Fruit fly (Drosophila melanogaster) whole organism, embryonic: Measurements from ENCODE around the gene CG7164.

Source experiments
- Abd-B ChIP-seq: fragments of 200-800 bp; sonication (Bioruptor generic); optimal IDR thresholded peaks from 2 replicates; lab custom pipeline; 2018; ENCODE audit warnings: missing biosample characterization, mild to moderate bottlenecking, missing genetic modification characterization, moderate library complexity
- Bteb2 ChIP-seq: fragments of 200-800 bp; sonication (Bioruptor generic); optimal IDR thresholded peaks from 2 replicates; lab custom pipeline; 2016; ENCODE audit warnings: missing biosample characterization, missing genetic modification characterization
- CG11247 ChIP-seq: fragments of 200-800 bp; sonication (Bioruptor generic); IDR thresholded peaks from 2 replicates; pipeline ENCODE4 v1.3.6; 2022; ENCODE audit warnings: missing biosample characterization, missing genetic modification characterization
- CG11560 ChIP-seq: fragments of 200-800 bp; sonication (Bioruptor generic); IDR thresholded peaks from 3 replicates; pipeline ENCODE4 v1.3.6; 2022; ENCODE audit warnings: missing biosample characterization, missing genetic modification characterization
- CG12155 ChIP-seq: fragments of 200-800 bp; sonication (Bioruptor generic); optimal IDR thresholded peaks from 3 replicates; lab custom pipeline; 2016; ENCODE audit warnings: missing biosample characterization, missing genetic modification characterization
- CG15269 ChIP-seq: fragments of 200-800 bp; sonication (Bioruptor generic); optimal IDR thresholded peaks from 2 replicates; lab custom pipeline; 2018; ENCODE audit warnings: missing biosample characterization, mild to moderate bottlenecking, missing genetic modification characterization, moderate library complexity
- CG1792 ChIP-seq: fragments of 200-800 bp; sonication (Bioruptor generic); optimal IDR thresholded peaks from 2 replicates; lab custom pipeline; 2016; ENCODE audit warnings: missing biosample characterization, missing genetic modification characterization
- CG18262 ChIP-seq: fragments of 200-800 bp; optimal IDR thresholded peaks from 3 replicates; lab custom pipeline; 2019; ENCODE audit warnings: missing biosample characterization, mild to moderate bottlenecking, missing genetic modification characterization, moderate library complexity
- CG2116 ChIP-seq: fragments of 200-800 bp; sonication (Bioruptor generic); optimal IDR thresholded peaks from 3 replicates; lab custom pipeline; 2018; ENCODE audit warnings: missing biosample characterization, mild to moderate bottlenecking, missing genetic modification characterization
- CG2875 ChIP-seq: fragments of 200-800 bp; sonication (Bioruptor generic); optimal IDR thresholded peaks from 2 replicates; lab custom pipeline; 2017; ENCODE audit warnings: missing biosample characterization, mild to moderate bottlenecking, missing genetic modification characterization, missing genetic modification reagents
- CG30431 ChIP-seq: fragments of 200-800 bp; sonication (Bioruptor generic); optimal IDR thresholded peaks from 2 replicates; lab custom pipeline; 2017; ENCODE audit warnings: missing biosample characterization, missing genetic modification characterization
- CG32532 ChIP-seq: fragments of 200-800 bp; sonication (Bioruptor generic); IDR thresholded peaks from 2 replicates; pipeline ENCODE4 v1.3.6; 2022; ENCODE audit warnings: missing biosample characterization, missing genetic modification characterization
- CG32772 ChIP-seq: fragments of 200-800 bp; sonication (Bioruptor generic); IDR thresholded peaks from 2 replicates; pipeline ENCODE4 v1.3.6; 2022; ENCODE audit warnings: missing biosample characterization, missing genetic modification characterization
- CG3407 ChIP-seq: fragments of 200-800 bp; sonication (Bioruptor generic); optimal IDR thresholded peaks from 2 replicates; lab custom pipeline; 2018; ENCODE audit warnings: missing biosample characterization, mild to moderate bottlenecking, missing genetic modification characterization
- CG4328 ChIP-seq: fragments of 200-800 bp; sonication (Bioruptor generic); optimal IDR thresholded peaks from 3 replicates; lab custom pipeline; 2017; ENCODE audit warnings: missing biosample characterization, missing genetic modification reagents, missing genetic modification characterization
- CG6765 ChIP-seq: fragments of 200-800 bp; sonication (Bioruptor generic); optimal IDR thresholded peaks from 3 replicates; lab custom pipeline; 2017; ENCODE audit warnings: missing biosample characterization, mild to moderate bottlenecking, missing genetic modification characterization
- CG7372 ChIP-seq: fragments of 200-800 bp; sonication (Bioruptor generic); IDR thresholded peaks from 2 replicates; pipeline ENCODE4 v1.3.6; 2022; ENCODE audit warnings: missing biosample characterization, missing genetic modification characterization
- CG7556 ChIP-seq: fragments of 200-800 bp; sonication (Bioruptor generic); optimal IDR thresholded peaks from 2 replicates; lab custom pipeline; 2017; ENCODE audit warnings: missing biosample characterization, mild to moderate bottlenecking, missing genetic modification characterization
- CG7839 ChIP-seq: fragments of 200-800 bp; sonication (Bioruptor generic); optimal IDR thresholded peaks from 3 replicates; lab custom pipeline; 2018; ENCODE audit warnings: missing biosample characterization, mild to moderate bottlenecking, missing genetic modification characterization, moderate library complexity
- CG7987 ChIP-seq: fragments of 200-800 bp; sonication (Bioruptor generic); optimal IDR thresholded peaks from 2 replicates; lab custom pipeline; 2018; ENCODE audit warnings: missing biosample characterization, mild to moderate bottlenecking, missing genetic modification characterization, moderate library complexity
- CG9932 ChIP-seq: fragments of 200-800 bp; sonication (Bioruptor generic); IDR thresholded peaks from 2 replicates; pipeline ENCODE4 v1.3.6; 2022; ENCODE audit warnings: missing biosample characterization, missing genetic modification characterization
- Dbx ChIP-seq: fragments of 200-800 bp; sonication (Bioruptor generic); IDR thresholded peaks from 3 replicates; pipeline ENCODE4 v1.3.6; 2022; ENCODE audit warnings: missing biosample characterization, missing genetic modification characterization
- Drgx ChIP-seq: fragments of 200-800 bp; sonication (Bioruptor generic); IDR thresholded peaks from 2 replicates; pipeline ENCODE4 v1.3.6; 2022; ENCODE audit warnings: missing biosample characterization, missing genetic modification characterization
- E2f2 ChIP-seq: fragments of 200-800 bp; sonication (Bioruptor generic); IDR thresholded peaks from 2 replicates; pipeline ENCODE4 v1.3.6; 2022; ENCODE audit warnings: missing biosample characterization, missing genetic modification characterization
- HmgZ ChIP-seq: fragments of 200-800 bp; sonication (Bioruptor generic); optimal IDR thresholded peaks from 2 replicates; lab custom pipeline; 2018; ENCODE audit warnings: missing biosample characterization, mild to moderate bottlenecking, missing genetic modification characterization
- Lim3 ChIP-seq: fragments of 200-800 bp; sonication (Bioruptor generic); IDR thresholded peaks from 2 replicates; pipeline ENCODE4 v1.3.6; 2022; ENCODE audit warnings: missing biosample characterization, missing genetic modification characterization
- NC2α ChIP-seq: fragments of 200-800 bp; sonication (Bioruptor generic); optimal IDR thresholded peaks from 2 replicates; lab custom pipeline; 2016; ENCODE audit warnings: missing biosample characterization, missing genetic modification characterization
- NFAT ChIP-seq: fragments of 200-800 bp; sonication (Bioruptor generic); IDR thresholded peaks from 2 replicates; pipeline ENCODE4 v1.3.6; 2022; ENCODE audit warnings: missing biosample characterization, missing genetic modification characterization
- Sry-δ ChIP-seq: fragments of 200-800 bp; sonication (Bioruptor generic); optimal IDR thresholded peaks from 2 replicates; lab custom pipeline; 2016; ENCODE audit warnings: missing biosample characterization, missing genetic modification characterization
- ac ChIP-seq: fragments of 200-800 bp; sonication (Bioruptor generic); optimal IDR thresholded peaks from 3 replicates; lab custom pipeline; 2017; ENCODE audit warnings: missing biosample characterization, mild to moderate bottlenecking, missing genetic modification characterization
- ash1 ChIP-seq: fragments of 200-800 bp; sonication (Bioruptor generic); optimal IDR thresholded peaks from 2 replicates; lab custom pipeline; 2018; ENCODE audit warnings: missing biosample characterization, mild to moderate bottlenecking, missing genetic modification characterization
- bab2 ChIP-seq: fragments of 200-800 bp; sonication (Bioruptor generic); optimal IDR thresholded peaks from 2 replicates; lab custom pipeline; 2016; ENCODE audit warnings: missing biosample characterization, missing genetic modification characterization
- croc ChIP-seq: fragments of 200-800 bp; sonication (Bioruptor generic); conservative IDR thresholded peaks from 3 replicates; pipeline ENCODE4 v1.3.6; 2022; ENCODE audit warnings: missing biosample characterization, missing genetic modification characterization
- en ChIP-seq: fragments of 200-800 bp; sonication (Bioruptor generic); optimal IDR thresholded peaks from 2 replicates; lab custom pipeline; 2016; ENCODE audit warnings: missing biosample characterization, missing genetic modification characterization
- fd96Cb ChIP-seq: fragments of 200-800 bp; sonication (Bioruptor generic); optimal IDR thresholded peaks from 2 replicates; lab custom pipeline; 2018; ENCODE audit warnings: missing biosample characterization, mild to moderate bottlenecking, missing genetic modification characterization, moderate library complexity
- fru ChIP-seq: fragments of >200 bp; optimal IDR thresholded peaks from 2 replicates; lab custom pipeline; 2017
- ftz-f1 ChIP-seq: fragments of 200-800 bp; sonication (Bioruptor generic); optimal IDR thresholded peaks from 2 replicates; lab custom pipeline; 2016; ENCODE audit warnings: missing biosample characterization, missing genetic modification characterization
- hb ChIP-seq: fragments of 200-800 bp; sonication (Bioruptor generic); IDR thresholded peaks from 3 replicates; pipeline ENCODE4 v1.3.6; 2022; ENCODE audit warnings: missing biosample characterization, missing genetic modification characterization; ENCODE audit not compliant: partially characterized antibody
- nmo ChIP-seq: fragments of 200-800 bp; sonication (Bioruptor generic); optimal IDR thresholded peaks from 2 replicates; lab custom pipeline; 2018; ENCODE audit warnings: missing biosample characterization, mild to moderate bottlenecking, missing genetic modification characterization, moderate library complexity
- onecut ChIP-seq: fragments of 200-800 bp; sonication (Bioruptor generic); IDR thresholded peaks from 2 replicates; pipeline ENCODE4 v1.3.6; 2022; ENCODE audit warnings: missing biosample characterization, missing genetic modification characterization
- phol ChIP-seq: fragments of 200-800 bp; sonication (Bioruptor generic); optimal IDR thresholded peaks from 3 replicates; lab custom pipeline; 2018; ENCODE audit warnings: missing biosample characterization, mild to moderate bottlenecking, missing genetic modification characterization, moderate library complexity
- pita ChIP-seq: fragments of 200-800 bp; sonication (Bioruptor generic); optimal IDR thresholded peaks from 2 replicates; lab custom pipeline; 2017; ENCODE audit warnings: missing biosample characterization, mild to moderate bottlenecking, missing genetic modification characterization
- ranshi ChIP-seq: fragments of 200-800 bp; sonication (Bioruptor generic); IDR thresholded peaks from 2 replicates; pipeline ENCODE4 v1.3.6; 2022; ENCODE audit warnings: missing biosample characterization, missing genetic modification characterization
- slou ChIP-seq: fragments of 200-800 bp; sonication (Bioruptor generic); optimal IDR thresholded peaks from 3 replicates; lab custom pipeline; 2016; ENCODE audit warnings: missing biosample characterization, missing genetic modification characterization
- sob ChIP-seq: fragments of 200-800 bp; sonication (Bioruptor generic); IDR thresholded peaks from 2 replicates; pipeline ENCODE4 v1.3.6; 2022; ENCODE audit warnings: missing biosample characterization, missing genetic modification characterization
- sqz ChIP-seq: fragments of 200-800 bp; sonication (Bioruptor generic); optimal IDR thresholded peaks from 3 replicates; lab custom pipeline; 2018; ENCODE audit warnings: missing biosample characterization, mild to moderate bottlenecking, missing genetic modification characterization
- sug ChIP-seq: fragments of 200-800 bp; optimal IDR thresholded peaks from 2 replicates; lab custom pipeline; 2019; ENCODE audit warnings: missing biosample characterization, mild to moderate bottlenecking, missing genetic modification characterization, moderate library complexity
- tup ChIP-seq: fragments of 200-800 bp; sonication (Bioruptor generic); optimal IDR thresholded peaks from 2 replicates; lab custom pipeline; 2016; ENCODE audit warnings: missing biosample characterization, mild to moderate bottlenecking, missing genetic modification characterization, moderate library complexity
- vvl ChIP-seq: fragments of 200-800 bp; sonication (Bioruptor generic); IDR thresholded peaks from 2 replicates; pipeline ENCODE4 v1.3.6; 2022; ENCODE audit warnings: missing biosample characterization, missing genetic modification characterization
- wek ChIP-seq: fragments of 200-800 bp; sonication (Bioruptor generic); optimal IDR thresholded peaks from 3 replicates; lab custom pipeline; 2018; ENCODE audit warnings: missing biosample characterization, mild to moderate bottlenecking, missing genetic modification characterization, moderate library complexity
- yki ChIP-seq: fragments of >200 bp; optimal IDR thresholded peaks from 3 replicates; lab custom pipeline; 2018

CG7164 gene

DNA sequence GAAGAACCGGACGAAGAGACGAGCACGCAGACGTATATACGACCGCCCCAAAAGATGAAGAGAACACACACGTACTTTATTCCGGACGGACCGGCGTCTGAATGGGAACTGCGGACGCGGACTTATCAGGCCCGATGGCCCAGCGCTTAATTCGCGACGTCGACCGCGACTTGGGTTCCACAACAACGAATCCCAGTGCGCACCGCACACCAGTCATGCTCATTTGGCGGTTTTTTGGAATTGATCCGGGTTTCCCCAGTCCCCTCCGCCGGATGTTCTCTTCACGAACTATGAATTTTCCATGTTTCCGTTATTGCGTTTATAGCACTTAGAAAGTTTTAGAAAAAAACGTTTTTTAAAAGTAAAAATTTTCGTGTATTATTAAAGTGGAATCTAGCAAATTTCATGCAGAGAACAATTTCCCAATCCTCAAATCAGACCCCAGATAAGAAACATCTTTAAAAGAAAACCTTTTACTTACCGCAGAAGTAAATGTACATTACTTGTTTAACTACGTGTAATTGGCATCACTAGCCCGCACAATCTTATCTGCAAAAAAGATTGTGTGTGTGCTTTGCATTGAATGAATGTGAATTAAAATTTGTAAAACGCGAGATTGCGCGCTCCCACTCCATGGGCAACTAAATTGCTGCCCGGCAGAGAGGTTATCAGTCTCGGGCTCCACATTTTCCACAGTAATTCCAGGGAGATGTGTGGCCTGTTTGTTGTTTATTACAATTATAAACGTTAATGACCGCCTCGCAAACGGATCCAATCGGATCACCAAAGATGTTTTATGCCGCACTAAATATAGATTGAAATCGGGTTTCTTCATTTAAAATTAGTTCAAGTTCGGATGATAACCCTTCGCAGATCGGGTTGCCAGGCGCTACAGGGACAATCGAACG lies 9.4 kb downstream of the CG7164 start, which contains the start of gene CG7149 (continued):
- TF ChIP-seq Drgx (no peak), CG15269 (tag; lab: Kevin White, UChicago) (no peak), Sry-δ (GFP tag; lab: Kevin White, UChicago) (no peak), CG1792 (no peak), CG2116 (GFP tag; lab: Kevin White, UChicago) (peak; percentile 2), ftz-f1 (GFP tag; lab: Kevin White, UChicago) (peak; percentile 15), CG7372 (no peak), E2f2 (GFP tag; lab: Robert Waterston, UW) (no peak), CG2875 (GFP tag; lab: Kevin White, UChicago) (no peak), NC2α (GFP tag; lab: Kevin White, UChicago) (no peak), CG11560 (tag; lab: Robert Waterston, UW) (no peak), CG7839 (tag; lab: Kevin White, UChicago) (peak; percentile 8), ranshi (GFP tag; lab: Robert Waterston, UW) (no peak), CG32772 (GFP tag; lab: Robert Waterston, UW) (no peak), CG30431 (GFP tag; lab: Kevin White, UChicago) (no peak), CG4328 (GFP tag; lab: Kevin White, UChicago) (no peak), CG12155 (GFP tag; lab: Kevin White, UChicago) (no peak), sug (tag; lab: Kevin White, UChicago) (peak; percentile 88), ash1 (GFP tag; lab: Kevin White, UChicago) (no peak), onecut (no peak), CG7556 (peak; percentile 33), CG32532 (GFP tag; lab: Robert Waterston, UW) (no peak), en (GFP tag; lab: Kevin White, UChicago) (no peak), croc (GFP tag; lab: Robert Waterston, UW) (no peak), CG18262 (tag; lab: Kevin White, UChicago) (no peak), bab2 (GFP tag; lab: Kevin White, UChicago) (no peak), phol (tag; lab: Kevin White, UChicago) (no peak), CG3407 (GFP tag; lab: Kevin White, UChicago) (no peak), tup (GFP tag; lab: Kevin White, UChicago) (no peak), fru (lab: Kevin White, UChicago) (no peak), CG11247 (GFP tag; lab: Robert Waterston, UW) (no peak), Abd-B (no peak), Lim3 (GFP tag; lab: Robert Waterston, UW) (no peak), vvl (GFP tag; lab: Robert Waterston, UW) (no peak), hb (GFP tag; lab: Robert Waterston, UW) (no peak), sqz (GFP tag; lab: Kevin White, UChicago) (no peak), slou (GFP tag; lab: Kevin White, UChicago) (no peak), CG9932 (GFP tag; lab: Robert Waterston, UW) (peak; percentile 19; the same call in 1 of the 2 replicates), pita (no peak), NFAT (no peak), yki (lab: Kevin White, UChicago) (no peak), wek (no peak), CG6765 (GFP tag; lab: Kevin White, UChicago) (no peak), Dbx (GFP tag; lab: Robert Waterston, UW) (0 out of 3 replicates have a peak, but pooled peaks have one; percentile 32), ac (GFP tag; lab: Kevin White, UChicago) (no peak), CG7987 (GFP tag; lab: Kevin White, UChicago) (no peak), sob (GFP tag; lab: Robert Waterston, UW) (peak; percentile 23; the same call in 1 of the 2 replicates), HmgZ (tag; lab: Kevin White, UChicago) (no peak), nmo (no peak), fd96Cb (no peak), Bteb2 (GFP tag; lab: Kevin White, UChicago) (no peak)
